Fruit fly (Drosophila melanogaster) whole organism, embryonic: ENCODE data around the gene mwh.
A peak's percentile ranks its signal among the peaks of the same experiment; 100 is the strongest.

Source experiments
- Atf-2 ChIP-seq: fragments of 200-800 bp; sonication (Bioruptor generic); optimal IDR thresholded peaks from 2 replicates; lab custom pipeline; 2016; ENCODE audit warnings: missing biosample characterization, missing genetic modification characterization
- Bgb ChIP-seq: fragments of 200-800 bp; sonication (Bioruptor generic); IDR thresholded peaks from 2 replicates; pipeline ENCODE4 v1.3.6; 2022; ENCODE audit warnings: missing biosample characterization, missing genetic modification characterization; ENCODE audit not compliant: partially characterized antibody
- CG10147 ChIP-seq: fragments of 200-800 bp; sonication (Bioruptor generic); optimal IDR thresholded peaks from 2 replicates; lab custom pipeline; 2019; ENCODE audit warnings: missing biosample characterization, mild to moderate bottlenecking, missing genetic modification characterization, moderate library complexity
- CG1024 ChIP-seq: fragments of 200-800 bp; sonication (Bioruptor generic); IDR thresholded peaks from 2 replicates; pipeline ENCODE4 v1.3.6; 2022; ENCODE audit warnings: missing biosample characterization, missing genetic modification characterization
- CG10267 ChIP-seq: fragments of 200-800 bp; sonication (Bioruptor generic); optimal IDR thresholded peaks from 2 replicates; lab custom pipeline; 2018; ENCODE audit warnings: missing biosample characterization, mild to moderate bottlenecking, missing genetic modification characterization, moderate library complexity
- CG10274 ChIP-seq: fragments of 200-800 bp; sonication (Bioruptor generic); optimal IDR thresholded peaks from 3 replicates; lab custom pipeline; 2017; ENCODE audit warnings: missing biosample characterization, mild to moderate bottlenecking, missing genetic modification characterization
- CG10565 ChIP-seq: fragments of 200-800 bp; sonication (Bioruptor generic); optimal IDR thresholded peaks from 3 replicates; lab custom pipeline; 2016; ENCODE audit warnings: missing biosample characterization, mild to moderate bottlenecking, missing genetic modification characterization
- CG14965 ChIP-seq: fragments of 200-800 bp; sonication (Bioruptor generic); optimal IDR thresholded peaks from 2 replicates; lab custom pipeline; 2016; ENCODE audit warnings: missing biosample characterization, missing genetic modification characterization, borderline replicate concordance
- CG15696 ChIP-seq: fragments of 200-800 bp; sonication (Bioruptor generic); optimal IDR thresholded peaks from 2 replicates; lab custom pipeline; 2019; ENCODE audit warnings: missing biosample characterization, mild to moderate bottlenecking, missing genetic modification characterization, moderate library complexity
- CG17612 ChIP-seq: fragments of 200-800 bp; sonication (Bioruptor generic); IDR thresholded peaks from 2 replicates; pipeline ENCODE4 v1.3.6; 2022; ENCODE audit warnings: missing biosample characterization, missing genetic modification characterization
- CG1832 ChIP-seq: fragments of 200-800 bp; sonication (Bioruptor generic); optimal IDR thresholded peaks from 2 replicates; lab custom pipeline; 2017; ENCODE audit warnings: missing biosample characterization, mild to moderate bottlenecking, missing genetic modification characterization, inconsistent platforms
- CG2129 ChIP-seq: fragments of 200-800 bp; sonication (Bioruptor generic); IDR thresholded peaks from 2 replicates; pipeline ENCODE4 v1.3.6; 2022; ENCODE audit warnings: missing biosample characterization, missing genetic modification characterization; ENCODE audit not compliant: partially characterized antibody
- CG2712 ChIP-seq: fragments of 200-800 bp; optimal IDR thresholded peaks from 3 replicates; lab custom pipeline; 2019; ENCODE audit warnings: missing biosample characterization, mild to moderate bottlenecking, missing genetic modification characterization, moderate library complexity
- CG30431 ChIP-seq: fragments of 200-800 bp; sonication (Bioruptor generic); optimal IDR thresholded peaks from 2 replicates; lab custom pipeline; 2017; ENCODE audit warnings: missing biosample characterization, missing genetic modification characterization
- CG34376 ChIP-seq: fragments of 200-800 bp; sonication (Bioruptor generic); optimal IDR thresholded peaks from 2 replicates; lab custom pipeline; 2018; ENCODE audit warnings: missing biosample characterization, mild to moderate bottlenecking, missing genetic modification characterization
- CG3726 ChIP-seq: fragments of 200-800 bp; sonication (Bioruptor generic); IDR thresholded peaks from 3 replicates; pipeline ENCODE4, ENCODE4 v1.3.6; 2022; ENCODE audit warnings: missing biosample characterization, missing genetic modification characterization
- CG4707 ChIP-seq: fragments of 200-800 bp; sonication (Bioruptor generic); optimal IDR thresholded peaks from 2 replicates; lab custom pipeline; 2018; ENCODE audit warnings: missing biosample characterization, mild to moderate bottlenecking, missing genetic modification characterization, moderate library complexity
- CG5180 ChIP-seq: fragments of 200-800 bp; sonication (Bioruptor generic); optimal IDR thresholded peaks from 3 replicates; lab custom pipeline; 2017; ENCODE audit warnings: missing biosample characterization, missing genetic modification characterization, mild to moderate bottlenecking, moderate library complexity, missing genetic modification reagents
- CG6854 ChIP-seq: fragments of 200-800 bp; sonication (Bioruptor generic); optimal IDR thresholded peaks from 3 replicates; lab custom pipeline; 2017; ENCODE audit warnings: missing biosample characterization, mild to moderate bottlenecking, missing genetic modification characterization
- CG7928 ChIP-seq: fragments of 200-800 bp; sonication (Bioruptor generic); optimal IDR thresholded peaks from 2 replicates; lab custom pipeline; 2017; ENCODE audit warnings: missing biosample characterization, mild to moderate bottlenecking, missing genetic modification characterization
- CG8089 ChIP-seq: fragments of 200-800 bp; sonication (Bioruptor generic); optimal IDR thresholded peaks from 3 replicates; lab custom pipeline; 2016; ENCODE audit warnings: missing biosample characterization, missing genetic modification characterization
- CG8281 ChIP-seq: fragments of 200-800 bp; sonication (Bioruptor generic); optimal IDR thresholded peaks from 2 replicates; lab custom pipeline; 2018; ENCODE audit warnings: missing biosample characterization, mild to moderate bottlenecking, missing genetic modification characterization, moderate library complexity
- D19B ChIP-seq: fragments of 200-800 bp; sonication (Bioruptor generic); optimal IDR thresholded peaks from 2 replicates; lab custom pipeline; 2017; ENCODE audit warnings: missing biosample characterization, mild to moderate bottlenecking, missing genetic modification characterization
- ERR ChIP-seq: fragments of 200-800 bp; sonication (Bioruptor generic); optimal IDR thresholded peaks from 2 replicates; lab custom pipeline; 2016; ENCODE audit warnings: missing biosample characterization, missing genetic modification characterization
- Elba2 ChIP-seq: fragments of 200-800 bp; sonication (Bioruptor generic); optimal IDR thresholded peaks from 3 replicates; lab custom pipeline; 2016; ENCODE audit warnings: missing biosample characterization, missing genetic modification characterization
- HLH3B ChIP-seq: fragments of 200-800 bp; sonication (Bioruptor generic); IDR thresholded peaks from 2 replicates; pipeline ENCODE4 v1.3.6; 2022; ENCODE audit warnings: missing biosample characterization, missing genetic modification characterization
- MBD-R2 ChIP-seq: fragments of 200-800 bp; sonication (Bioruptor generic); IDR thresholded peaks from 2 replicates; pipeline ENCODE4 v1.3.6; 2022; ENCODE audit warnings: missing biosample characterization, missing genetic modification characterization
- Mes4 ChIP-seq: fragments of 200-800 bp; sonication (Bioruptor generic); optimal IDR thresholded peaks from 2 replicates; lab custom pipeline; 2016; ENCODE audit warnings: missing biosample characterization, missing genetic modification characterization
- Nf-YA ChIP-seq: fragments of 200-800 bp; sonication (Bioruptor generic); IDR thresholded peaks from 2 replicates; pipeline ENCODE4 v1.3.6; 2022; ENCODE audit warnings: missing biosample characterization, missing genetic modification characterization
- Sry-δ ChIP-seq: fragments of 200-800 bp; sonication (Bioruptor generic); optimal IDR thresholded peaks from 2 replicates; lab custom pipeline; 2016; ENCODE audit warnings: missing biosample characterization, missing genetic modification characterization
- YL-1 ChIP-seq: fragments of 200-800 bp; sonication (Bioruptor generic); optimal IDR thresholded peaks from 3 replicates; lab custom pipeline; 2017; ENCODE audit warnings: missing biosample characterization, mild to moderate bottlenecking, missing genetic modification characterization
- az2 ChIP-seq: fragments of 200-800 bp; sonication (Bioruptor generic); optimal IDR thresholded peaks from 3 replicates; lab custom pipeline; 2016; ENCODE audit warnings: missing biosample characterization, missing genetic modification characterization
- bab2 ChIP-seq: fragments of 200-800 bp; sonication (Bioruptor generic); optimal IDR thresholded peaks from 2 replicates; lab custom pipeline; 2016; ENCODE audit warnings: missing biosample characterization, missing genetic modification characterization
- chif ChIP-seq, 2 experiments: fragments of 200-800 bp; sonication (Bioruptor generic); optimal IDR thresholded peaks; 3 replicates each; lab custom pipeline; 2016; ENCODE audit warnings: missing biosample characterization in 2 of 2, missing genetic modification characterization in 2 of 2
- da ChIP-seq: fragments of 200-800 bp; sonication (Bioruptor generic); optimal IDR thresholded peaks from 2 replicates; lab custom pipeline; 2016; ENCODE audit warnings: missing biosample characterization, missing genetic modification characterization
- disco-r ChIP-seq: fragments of 200-800 bp; sonication (Bioruptor generic); optimal IDR thresholded peaks from 2 replicates; lab custom pipeline; 2016; ENCODE audit warnings: missing biosample characterization, missing genetic modification characterization
- emc ChIP-seq: fragments of 200-800 bp; sonication (Bioruptor generic); optimal IDR thresholded peaks from 2 replicates; lab custom pipeline; 2016; ENCODE audit warnings: missing biosample characterization, missing genetic modification characterization
- fu2 ChIP-seq: fragments of 200-800 bp; sonication (Bioruptor generic); optimal IDR thresholded peaks from 2 replicates; lab custom pipeline; 2016; ENCODE audit warnings: missing biosample characterization, missing genetic modification characterization
- grau ChIP-seq: fragments of 200-800 bp; optimal IDR thresholded peaks from 3 replicates; lab custom pipeline; 2019; ENCODE audit warnings: missing biosample characterization, mild to moderate bottlenecking, missing genetic modification characterization, moderate library complexity
- gro ChIP-seq: fragments of 200-800 bp; sonication (Bioruptor generic); optimal IDR thresholded peaks from 2 replicates; lab custom pipeline; 2016; ENCODE audit warnings: missing biosample characterization, missing genetic modification characterization
- gsb ChIP-seq: fragments of 200-800 bp; sonication (Bioruptor generic); IDR thresholded peaks from 2 replicates; pipeline ENCODE4 v1.3.6; 2022; ENCODE audit warnings: missing biosample characterization, missing genetic modification characterization
- hb ChIP-seq: fragments of 200-800 bp; sonication (Bioruptor generic); IDR thresholded peaks from 3 replicates; pipeline ENCODE4 v1.3.6; 2022; ENCODE audit warnings: missing biosample characterization, missing genetic modification characterization; ENCODE audit not compliant: partially characterized antibody
- kay ChIP-seq: fragments of 200-800 bp; sonication (Bioruptor generic); optimal IDR thresholded peaks from 2 replicates; lab custom pipeline; 2016; ENCODE audit warnings: missing biosample characterization, missing genetic modification characterization
- lilli ChIP-seq: fragments of 200-800 bp; sonication (Bioruptor generic); optimal IDR thresholded peaks from 3 replicates; lab custom pipeline; 2016; ENCODE audit warnings: missing biosample characterization, missing genetic modification characterization
- pzg ChIP-seq: fragments of 200-800 bp; sonication (Bioruptor generic); optimal IDR thresholded peaks from 3 replicates; lab custom pipeline; 2018; ENCODE audit warnings: missing biosample characterization, mild to moderate bottlenecking, missing genetic modification characterization, moderate library complexity
- ro ChIP-seq: fragments of 200-800 bp; sonication (Bioruptor generic); IDR thresholded peaks from 2 replicates; pipeline ENCODE4 v1.3.6; 2022; ENCODE audit warnings: missing biosample characterization, missing genetic modification characterization
- salm ChIP-seq: fragments of 200-800 bp; sonication (Bioruptor generic); optimal IDR thresholded peaks from 2 replicates; lab custom pipeline; 2018; ENCODE audit warnings: missing biosample characterization, mild to moderate bottlenecking, missing genetic modification characterization
- schlank ChIP-seq: fragments of 200-800 bp; sonication (Bioruptor generic); optimal IDR thresholded peaks from 2 replicates; lab custom pipeline; 2018; ENCODE audit warnings: missing biosample characterization, mild to moderate bottlenecking, missing genetic modification characterization
- sqz ChIP-seq: fragments of 200-800 bp; sonication (Bioruptor generic); optimal IDR thresholded peaks from 3 replicates; lab custom pipeline; 2018; ENCODE audit warnings: missing biosample characterization, mild to moderate bottlenecking, missing genetic modification characterization
- wdn ChIP-seq: fragments of 200-800 bp; sonication (Bioruptor generic); IDR thresholded peaks from 2 replicates; pipeline ENCODE4 v1.3.6; 2022; ENCODE audit warnings: missing biosample characterization, missing genetic modification characterization
- zen2 ChIP-seq: fragments of 200-800 bp; sonication (Bioruptor generic); IDR thresholded peaks from 3 replicates; pipeline ENCODE4 v1.3.6; 2022; ENCODE audit warnings: missing biosample characterization, missing genetic modification characterization; ENCODE audit not compliant: partially characterized antibody

The mwh gene

dm6 chr3L:1151691-1152090, 48.9 kb upstream of the mwh start (continued):
- no peak for TF ChIP-seq Atf-2 (GFP tag; lab: Kevin White, UChicago)
- TF ChIP-seq YL-1 = no peak
- 0 out of 2 replicates have a peak, but pooled peaks have one; percentile 51 for TF ChIP-seq HLH3B
- no peak for TF ChIP-seq zen2 (GFP tag; lab: Robert Waterston, UW)
- TF ChIP-seq bab2 (GFP tag; lab: Kevin White, UChicago) = peak; percentile 34
- TF ChIP-seq CG4707 (GFP tag; lab: Kevin White, UChicago) = no peak
- no peak for TF ChIP-seq CG8089 (GFP tag; lab: Kevin White, UChicago)
- peak; percentile 47 for TF ChIP-seq gsb (GFP tag; lab: Robert Waterston, UW)
- TF ChIP-seq CG1024 (GFP tag; lab: Robert Waterston, UW) = no peak
- no peak for TF ChIP-seq gro
- peak; percentile 26 for TF ChIP-seq CG10274 (GFP tag; lab: Kevin White, UChicago)
- TF ChIP-seq CG3726 = 0 out of 3 replicates have a peak, but pooled peaks have one; percentile 22
- no peak for TF ChIP-seq salm (tag; lab: Kevin White, UChicago)
- TF ChIP-seq CG10565 = no peak
- TF ChIP-seq emc (GFP tag; lab: Kevin White, UChicago) = no peak
- no peak for TF ChIP-seq CG6854 (GFP tag; lab: Kevin White, UChicago)
- TF ChIP-seq fu2 = peak; percentile 9
- peak; percentile 16 for TF ChIP-seq kay
- TF ChIP-seq lilli (GFP tag; lab: Kevin White, UChicago) = peak; percentile 11
- TF ChIP-seq CG10267 (tag; lab: Kevin White, UChicago) = no peak
- TF ChIP-seq CG14965 = no peak
- TF ChIP-seq az2 (GFP tag; lab: Kevin White, UChicago) = peak; percentile 20
- TF ChIP-seq CG1832 (GFP tag; lab: Kevin White, UChicago) = no peak
- no peak for TF ChIP-seq CG30431 (GFP tag; lab: Kevin White, UChicago)
- TF ChIP-seq Elba2 (GFP tag; lab: Kevin White, UChicago) = no peak
- no peak for TF ChIP-seq Bgb (GFP tag; lab: Robert Waterston, UW)
- TF ChIP-seq CG2712 = peak; percentile 61
- no peak for TF ChIP-seq Mes4
- TF ChIP-seq CG7928 (GFP tag; lab: Kevin White, UChicago) = no peak
- no peak for TF ChIP-seq Nf-YA
- peak; percentile 28 for TF ChIP-seq D19B
- no peak for TF ChIP-seq chif (GFP tag; optimal IDR thresholded peaks at IDR 0.05; lab: Kevin White, UChicago)
- no peak for TF ChIP-seq ro (GFP tag; lab: Robert Waterston, UW)
- TF ChIP-seq CG5180 (GFP tag; lab: Kevin White, UChicago) = no peak
- TF ChIP-seq sqz (GFP tag; lab: Kevin White, UChicago) = no peak
- peak; percentile 10 for TF ChIP-seq schlank (tag; lab: Kevin White, UChicago)
- no peak for TF ChIP-seq disco-r
- peak; percentile 60 for TF ChIP-seq grau (tag; lab: Kevin White, UChicago)
- TF ChIP-seq CG15696 = no peak
- peak; percentile 30; the same call in 1 of the 2 replicates for TF ChIP-seq MBD-R2 (GFP tag; lab: Robert Waterston, UW)
- TF ChIP-seq CG2129 (GFP tag; lab: Robert Waterston, UW) = no peak
- TF ChIP-seq pzg = no peak
- TF ChIP-seq hb (GFP tag; lab: Robert Waterston, UW) = no peak
- peak; percentile 35; the same call in 1 of the 2 replicates for TF ChIP-seq wdn (GFP tag; lab: Robert Waterston, UW)
- no peak for TF ChIP-seq ERR (GFP tag; lab: Kevin White, UChicago)
- TF ChIP-seq Sry-δ (GFP tag; lab: Kevin White, UChicago) = no peak
- TF ChIP-seq CG8281 (tag; lab: Kevin White, UChicago) = no peak
- TF ChIP-seq CG17612 (GFP tag; lab: Robert Waterston, UW) = peak; percentile 42
- peak; percentile 16 for TF ChIP-seq CG10147 (GFP tag; lab: Kevin White, UChicago)
- no peak for TF ChIP-seq CG34376 (GFP tag; lab: Kevin White, UChicago)
- TF ChIP-seq da = no peak
